Worm (Caenorhabditis elegans) whole organism, L1 larva: ENCODE results near the gene H39E20.1.

Experiments
- ama-1 ChIP-seq: fragments of 150-350 bp; optimal IDR thresholded peaks from 2 replicates; lab custom pipeline; 2014
- elt-3 ChIP-seq, 6 experiments: fragments of 150-350 bp in 1 of 6; sonication (generic microtip); optimal IDR thresholded peaks; 2 replicates each; lab custom pipeline; 2017 to 2018; ENCODE audit warnings: missing biosample characterization in 6 of 6, missing genetic modification characterization in 6 of 6, inconsistent platforms in 1 of 6
- fkh-4 ChIP-seq: sonication (generic microtip); optimal IDR thresholded peaks from 2 replicates; lab custom pipeline; 2016; ENCODE audit warnings: missing compliant biosample characterization, missing genetic modification characterization, borderline replicate concordance
- hlh-4 ChIP-seq: sonication (generic microtip); optimal IDR thresholded peaks from 2 replicates; lab custom pipeline; 2016; ENCODE audit warnings: mild to moderate bottlenecking, missing genetic modification characterization, missing compliant biosample characterization
- lin-13 ChIP-seq: fragments of 150-350 bp; optimal IDR thresholded peaks from 2 replicates; lab custom pipeline; 2014; ENCODE audit warnings: missing biosample characterization, missing genetic modification reagents, missing genetic modification characterization
- lsy-2 ChIP-seq, 2 experiments: fragments of 150-350 bp; optimal IDR thresholded peaks; 2 replicates each; lab custom pipeline; 2014; ENCODE audit warnings: missing biosample characterization in 2 of 2, missing genetic modification characterization in 2 of 2
- nhr-12 ChIP-seq: sonication (generic microtip); optimal IDR thresholded peaks from 2 replicates; lab custom pipeline; 2017; ENCODE audit warnings: missing biosample characterization, missing genetic modification characterization
- nhr-237 ChIP-seq: fragments of 150-350 bp; optimal IDR thresholded peaks from 2 replicates; lab custom pipeline; 2014; ENCODE audit warnings: missing biosample characterization, missing genetic modification characterization
- skn-1 ChIP-seq: fragments of 150-350 bp; optimal IDR thresholded peaks from 2 replicates; lab custom pipeline; 2014; ENCODE audit warnings: missing biosample characterization, missing genetic modification characterization
- snpc-4 ChIP-seq: fragments of 150-350 bp; optimal IDR thresholded peaks from 2 replicates; lab custom pipeline; 2014; ENCODE audit warnings: missing biosample characterization, missing genetic modification characterization
- sox-4 ChIP-seq: sonication (generic microtip); optimal IDR thresholded peaks from 2 replicates; lab custom pipeline; 2016; ENCODE audit warnings: missing genetic modification characterization, missing compliant biosample characterization
- sptf-1 ChIP-seq: fragments of 150-350 bp; optimal IDR thresholded peaks from 2 replicates; lab custom pipeline; 2014; ENCODE audit warnings: missing biosample characterization, missing genetic modification characterization
- zag-1 ChIP-seq: fragments of 150-350 bp; optimal IDR thresholded peaks from 2 replicates; lab custom pipeline; 2014; ENCODE audit warnings: missing biosample characterization, missing genetic modification characterization
- ztf-11 ChIP-seq, 2 experiments: sonication (generic microtip); optimal IDR thresholded peaks; 2 replicates each; lab custom pipeline; 2016 to 2017; ENCODE audit warnings: missing genetic modification characterization in 2 of 2, missing biosample characterization in 1 of 2, missing compliant biosample characterization in 1 of 2

ce11 chrX:1384538-1384937 lies 12.9 kb downstream of the H39E20.1 start, which contains the start of gene F56C3.8:
- TF ChIP-seq zag-1 (tag; lab: Kevin White, UChicago) (no peak), lsy-2 (tag; optimal IDR thresholded peaks at IDR 0.05; lab: Kevin White, UChicago) (no peak), nhr-12 (tag; lab: Kevin White, UChicago) (no peak), lin-13 (GFP tag; lab: Kevin White, UChicago) (no peak), elt-3 (tag; optimal IDR thresholded peaks at IDR 0.05; lab: Kevin White, UChicago) (no peak), snpc-4 (tag; lab: Kevin White, UChicago) (no peak), skn-1 (tag; lab: Kevin White, UChicago) (no peak), sox-4 (tag; lab: Kevin White, UChicago) (no peak), ama-1 (lab: Kevin White, UChicago) (no peak), ztf-11 (tag; optimal IDR thresholded peaks at IDR 0.05; lab: Kevin White, UChicago) (no peak), hlh-4 (no peak), fkh-4 (tag; lab: Kevin White, UChicago) (no peak), sptf-1 (tag; lab: Kevin White, UChicago) (no peak), nhr-237 (tag; lab: Kevin White, UChicago) (no peak)
